Fruit fly (Drosophila melanogaster): ENCODE results near the gene sinah.

sinah gene

dm6 chr3L:16885042-16885441 is 26.2 kb downstream of the sinah start (continued):
- 0 out of 2 replicates have a peak, but pooled peaks have one; percentile 38 for TF ChIP-seq Atf6 (GFP tag; IDR thresholded peaks at IDR 0.05)
- TF ChIP-seq Ptx1 (GFP tag; IDR thresholded peaks at IDR 0.05): peak; percentile 68
- TF ChIP-seq pan (optimal IDR thresholded peaks at IDR 0.05): no peak
- peak in 1 of 2 experiments; percentile 72 for TF ChIP-seq pan (GFP tag; optimal IDR thresholded peaks at IDR 0.05 in 1 of 2, IDR thresholded peaks at IDR 0.05 in 1 of 2)
- peak; percentile 45; the same call in 1 of the 3 replicates for TF ChIP-seq Dbx (GFP tag; IDR thresholded peaks at IDR 0.05)
- TF ChIP-seq cas (GFP tag; IDR thresholded peaks at IDR 0.05): peak; percentile 51; the same call in 1 of the 2 replicates
- peak; percentile 71 for TF ChIP-seq CG7372 (GFP tag; IDR thresholded peaks at IDR 0.05)
- TF ChIP-seq row (GFP tag; IDR thresholded peaks at IDR 0.05): peak; percentile 68
- 0 out of 3 replicates have a peak, but pooled peaks have one; percentile 19 for TF ChIP-seq CG11560 (tag; IDR thresholded peaks at IDR 0.05)
- no peak for TF ChIP-seq CG4617 (GFP tag; optimal IDR thresholded peaks at IDR 0.05; ENCODE audit: borderline replicate concordance)
- TF ChIP-seq hkb (optimal IDR thresholded peaks at IDR 0.05): no peak
- peak; percentile 59; the same call in 1 of the 2 replicates for TF ChIP-seq hkb (GFP tag; IDR thresholded peaks at IDR 0.05)
- 0 out of 2 replicates have a peak, but pooled peaks have one; percentile 12 for TF ChIP-seq CG9215 (GFP tag; IDR thresholded peaks at IDR 0.05)
- TF ChIP-seq tap (tag; optimal IDR thresholded peaks at IDR 0.05): peak; percentile 22
- TF ChIP-seq seq (GFP tag; IDR thresholded peaks at IDR 0.05): no peak
- TF ChIP-seq Rfx (GFP tag; IDR thresholded peaks at IDR 0.05): peak; percentile 65
- peak; percentile 45; the same call in 1 of the 2 replicates for TF ChIP-seq sob (GFP tag; IDR thresholded peaks at IDR 0.05)
- TF ChIP-seq pho (GFP tag; optimal IDR thresholded peaks at IDR 0.05): peak; percentile 6
- peak in 1 of 2 experiments; percentile 44 for TF ChIP-seq Hr51 (GFP tag; optimal IDR thresholded peaks at IDR 0.05)
- peak; percentile 24 for TF ChIP-seq fd3F (GFP tag; optimal IDR thresholded peaks at IDR 0.05)
- TF ChIP-seq dmrt99B (tag; optimal IDR thresholded peaks at IDR 0.05): peak; percentile 20
- TF ChIP-seq CG30403 (GFP tag; optimal IDR thresholded peaks at IDR 0.05): peak; percentile 25
- TF ChIP-seq CG13424 (tag; optimal IDR thresholded peaks at IDR 0.05): peak; percentile 26
- TF ChIP-seq CG1529 (GFP tag; optimal IDR thresholded peaks at IDR 0.05): no peak
- TF ChIP-seq dpn (GFP tag; optimal IDR thresholded peaks at IDR 0.05): peak in 1 of 2 experiments; percentile 6
- peak; percentile 41 for TF ChIP-seq CG17359 (tag; optimal IDR thresholded peaks at IDR 0.05)
- TF ChIP-seq CG13624 (GFP tag; optimal IDR thresholded peaks at IDR 0.05): peak; percentile 43
- TF ChIP-seq CG2678 (tag; optimal IDR thresholded peaks at IDR 0.05): peak; percentile 72
- no peak for TF ChIP-seq CG18476 (GFP tag; optimal IDR thresholded peaks at IDR 0.05)
- peak; percentile 83 for TF ChIP-seq CG32532 (GFP tag; IDR thresholded peaks at IDR 0.05)
- peak; percentile 73 for TF ChIP-seq slbo (GFP tag; IDR thresholded peaks at IDR 0.05)
- no peak for TF ChIP-seq CG8944 (GFP tag; optimal IDR thresholded peaks at IDR 0.05)
- peak; percentile 48; the same call in 1 of the 2 replicates for TF ChIP-seq Ada2b (GFP tag; IDR thresholded peaks at IDR 0.05)
- peak; percentile 20 for TF ChIP-seq D19B (GFP tag; optimal IDR thresholded peaks at IDR 0.05)
- no peak for TF ChIP-seq prd (optimal IDR thresholded peaks at IDR 0.05)
- 0 out of 3 replicates have a peak, but pooled peaks have one; percentile 22 for TF ChIP-seq prd (GFP tag; IDR thresholded peaks at IDR 0.05)
- TF ChIP-seq NFAT (GFP tag; IDR thresholded peaks at IDR 0.05): no peak
- no peak for TF ChIP-seq CG1602 (GFP tag; optimal IDR thresholded peaks at IDR 0.05)
- TF ChIP-seq dysf (GFP tag; IDR thresholded peaks at IDR 0.05): peak; percentile 52; the same call in 2 of the 3 replicates
- TF ChIP-seq Pdp1 (GFP tag; optimal IDR thresholded peaks at IDR 0.05): peak in 1 of 2 experiments; percentile 24
- peak; percentile 62 for TF ChIP-seq CG14441 (GFP tag; IDR thresholded peaks at IDR 0.05)
- peak; percentile 44; the same call in 1 of the 2 replicates for TF ChIP-seq stc (GFP tag; IDR thresholded peaks at IDR 0.05)
- TF ChIP-seq CG6683 (GFP tag; optimal IDR thresholded peaks at IDR 0.05): no peak
- TF ChIP-seq Fer1 (GFP tag; optimal IDR thresholded peaks at IDR 0.05): peak; percentile 19
- 0 out of 2 replicates have a peak, but pooled peaks have one; percentile 27 for TF ChIP-seq E2f1 (GFP tag; IDR thresholded peaks at IDR 0.05)
- peak; percentile 34; the same call in 1 of the 2 replicates for TF ChIP-seq Adf1 (GFP tag; IDR thresholded peaks at IDR 0.05)
- 0 out of 2 replicates have a peak, but pooled peaks have one; percentile 37 for TF ChIP-seq gsb (GFP tag; IDR thresholded peaks at IDR 0.05)
- TF ChIP-seq bowl (GFP tag; IDR thresholded peaks at IDR 0.05): no peak
- TF ChIP-seq CG15269 (tag; optimal IDR thresholded peaks at IDR 0.05): peak; percentile 49
- peak; percentile 46 for TF ChIP-seq PHDP (tag; optimal IDR thresholded peaks at IDR 0.05)
- no peak for TF ChIP-seq CG12659 (GFP tag; optimal IDR thresholded peaks at IDR 0.05)
